Worm (Caenorhabditis elegans): ENCODE results near the gene F34D10.9.
A peak's percentile ranks its signal among the peaks of the same experiment; 100 is the strongest.

Gene F34D10.9

ce11 chrIII:3764584-3764983 lies 35.2 kb upstream of the F34D10.9 start:
- TF ChIP-seq nfya-1 (tag; optimal IDR thresholded peaks at IDR 0.05) (no peak), ceh-22 (tag; optimal IDR thresholded peaks at IDR 0.05) (no peak), pha-2 (tag; optimal IDR thresholded peaks at IDR 0.05) (no peak), npax-4 (tag; optimal IDR thresholded peaks at IDR 0.05) (no peak), ceh-48 (tag; optimal IDR thresholded peaks at IDR 0.05) (no peak), ceh-9 (tag; optimal IDR thresholded peaks at IDR 0.05) (no peak), eyg-1 (tag; optimal IDR thresholded peaks at IDR 0.05) (no peak), ref-2 (tag; optimal IDR thresholded peaks at IDR 0.05) (no peak), ttx-3 (tag; optimal IDR thresholded peaks at IDR 0.05) (no peak), sox-2 (GFP tag; IDR thresholded peaks at IDR 0.05) (no peak), ceh-18 (tag; optimal IDR thresholded peaks at IDR 0.05) (no peak), tbx-2 (tag; optimal IDR thresholded peaks at IDR 0.05) (no peak), ztf-16 (tag; optimal IDR thresholded peaks at IDR 0.05) (no peak)

ce11 chrIII:3764043-3764442 lies 34.6 kb upstream of the F34D10.9 start:
- peak; percentile 26 for TF ChIP-seq elt-2 (tag; optimal IDR thresholded peaks at IDR 0.05)
- TF ChIP-seq pha-4 (tag; optimal IDR thresholded peaks at IDR 0.05): no peak

- TF ChIP-seq ref-2 (tag; optimal IDR thresholded peaks at IDR 0.05) (no peak), hlh-6 (tag; optimal IDR thresholded peaks at IDR 0.05) (no peak), ceh-24 (tag; optimal IDR thresholded peaks at IDR 0.05) (no peak), lim-6 (tag; optimal IDR thresholded peaks at IDR 0.05) (no peak), hlh-30 (tag; optimal IDR thresholded peaks at IDR 0.05; ENCODE audit: insufficient read depth) (no peak), ama-1 (optimal IDR thresholded peaks at IDR 0.05) (no peak), dmd-4 (tag; optimal IDR thresholded peaks at IDR 0.05; ENCODE audit: borderline replicate concordance) (no peak), K09A11.1 (tag; optimal IDR thresholded peaks at IDR 0.05; ENCODE audit: insufficient read depth) (no peak), npax-4 (tag; optimal IDR thresholded peaks at IDR 0.05) (no peak)
These were observed 29.9 kb upstream of the F34D10.9 start, which contains the start of gene arcp-1 for ce11 chrIII:3759312-3759711. arcp-1 (minus strand) TSS chrIII:3759412.

- TF ChIP-seq syd-9 (tag; optimal IDR thresholded peaks at IDR 0.05) (no peak), elt-4 (tag; optimal IDR thresholded peaks at IDR 0.05) (no peak), lim-6 (tag; optimal IDR thresholded peaks at IDR 0.05) (no peak), unc-86 (tag; optimal IDR thresholded peaks at IDR 0.05) (no peak), hlh-6 (tag; optimal IDR thresholded peaks at IDR 0.05) (no peak), eyg-1 (tag; optimal IDR thresholded peaks at IDR 0.05) (no peak), pat-9 (tag; optimal IDR thresholded peaks at IDR 0.05) (no peak), ceh-30 (tag; optimal IDR thresholded peaks at IDR 0.05) (no peak), tbx-7 (tag; optimal IDR thresholded peaks at IDR 0.05) (no peak), ceh-19 (GFP tag; optimal IDR thresholded peaks at IDR 0.05) (no peak), ceh-22 (tag; optimal IDR thresholded peaks at IDR 0.05) (no peak), ceh-14 (tag; optimal IDR thresholded peaks at IDR 0.05) (no peak), fkh-6 (tag; optimal IDR thresholded peaks at IDR 0.05) (no peak), madf-2 (tag; optimal IDR thresholded peaks at IDR 0.05) (no peak)
These were observed 15.7 kb upstream of the F34D10.9 start, which contains the start of gene lin-48 for ce11 chrIII:3745138-3745537. lin-48 (plus strand) TSS chrIII:3745438.

ce11 chrIII:3743367-3743766 lies 13.9 kb upstream of the F34D10.9 start:
- no peak for TF ChIP-seq ceh-22 (tag; optimal IDR thresholded peaks at IDR 0.05)
- peak; percentile 91 for TF ChIP-seq elt-2 (tag; optimal IDR thresholded peaks at IDR 0.05)

ce11 chrIII:3742090-3742489 lies 12.7 kb upstream of the F34D10.9 start:
- TF ChIP-seq ets-4 (tag; optimal IDR thresholded peaks at IDR 0.05): no peak
- TF ChIP-seq ceh-48 (tag; optimal IDR thresholded peaks at IDR 0.05): no peak
- TF ChIP-seq rnt-1 (tag; optimal IDR thresholded peaks at IDR 0.05): no peak
- TF ChIP-seq fkh-10 (GFP tag; optimal IDR thresholded peaks at IDR 0.05): no peak
- TF ChIP-seq ceh-9 (tag; optimal IDR thresholded peaks at IDR 0.05): no peak
- no peak for TF ChIP-seq ref-2 (tag; optimal IDR thresholded peaks at IDR 0.05)
- no peak for TF ChIP-seq eyg-1 (tag; optimal IDR thresholded peaks at IDR 0.05)
- no peak for TF ChIP-seq ceh-31 (tag; optimal IDR thresholded peaks at IDR 0.05)
- TF ChIP-seq gmeb-2 (tag; optimal IDR thresholded peaks at IDR 0.05): no peak
- TF ChIP-seq elt-2 (tag; optimal IDR thresholded peaks at IDR 0.05): no peak

All from whole organism, late embryonic.